Worm (Caenorhabditis elegans) whole organism, L4 larva: Measurements from ENCODE around the gene F31E9.3.
A peak's percentile ranks its signal among the peaks of the same experiment; 100 is the strongest.

Experiments used
- D1046.2 ChIP-seq: fragments of 200-800 bp; sonication (Bioruptor generic); IDR thresholded peaks from 2 replicates; pipeline ENCODE4 v1.3.6; 2022; ENCODE audit warnings: missing genetic modification characterization, missing compliant biosample characterization
- R02D3.7 ChIP-seq: fragments of 150-350 bp; sonication (generic microtip); optimal IDR thresholded peaks from 3 replicates; lab custom pipeline; 2014; ENCODE audit warnings: missing biosample characterization, missing genetic modification characterization
- T20F7.1 ChIP-seq: fragments of 200-800 bp; sonication (Bioruptor generic); optimal IDR thresholded peaks from 2 replicates; lab custom pipeline; 2018; ENCODE audit warnings: mild to moderate bottlenecking, missing genetic modification characterization, missing compliant biosample characterization
- aha-1 ChIP-seq: fragments of 150-350 bp; peaks from one replicate; lab custom pipeline; 2014; ENCODE audit warnings: missing biosample characterization, missing genetic modification characterization
- ceh-20 ChIP-seq: fragments of 200-800 bp; sonication (Bioruptor generic); IDR thresholded peaks from 2 replicates; pipeline ENCODE4 v1.3.6; 2022; ENCODE audit warnings: missing genetic modification reagents, missing genetic modification characterization, missing compliant biosample characterization
- ceh-44 ChIP-seq: fragments of 200-800 bp; sonication (Bioruptor generic); IDR thresholded peaks from 2 replicates; pipeline ENCODE4 v1.3.6; 2022; ENCODE audit warnings: missing genetic modification reagents, missing genetic modification characterization, missing compliant biosample characterization
- ceh-82 ChIP-seq: sonication (generic microtip); optimal IDR thresholded peaks from 2 replicates; lab custom pipeline; 2017; ENCODE audit warnings: missing biosample characterization, missing genetic modification characterization
- ctbp-1 ChIP-seq: fragments of 200-800 bp; sonication (Bioruptor generic); IDR thresholded peaks from 2 replicates; pipeline ENCODE4 v1.3.6; 2022; ENCODE audit warnings: missing genetic modification reagents, missing genetic modification characterization, missing compliant biosample characterization
- daf-12 ChIP-seq: fragments of 150-350 bp; optimal IDR thresholded peaks from 2 replicates; lab custom pipeline; 2014; ENCODE audit warnings: missing biosample characterization, missing genetic modification reagents, missing genetic modification characterization
- daf-16 ChIP-seq, 3 experiments: sonication (generic microtip); optimal IDR thresholded peaks; 2 replicates each; lab custom pipeline; 2016 to 2017; ENCODE audit warnings: missing genetic modification characterization in 3 of 3, missing genetic modification reagents in 3 of 3, mild to moderate bottlenecking in 2 of 3, missing compliant biosample characterization in 2 of 3, missing biosample characterization in 1 of 3, moderate library complexity in 1 of 3
- dmd-6 ChIP-seq: fragments of 200-800 bp; sonication (Bioruptor generic); IDR thresholded peaks from 2 replicates; pipeline ENCODE4 v1.3.6; 2022; ENCODE audit warnings: missing genetic modification reagents, missing genetic modification characterization, missing compliant biosample characterization
- dpl-1 ChIP-seq: fragments of 150-350 bp; optimal IDR thresholded peaks from 2 replicates; lab custom pipeline; 2014; ENCODE audit warnings: missing biosample characterization, missing genetic modification reagents, missing genetic modification characterization
- duxl-1 ChIP-seq: sonication (generic microtip); optimal IDR thresholded peaks from 2 replicates; lab custom pipeline; 2016; ENCODE audit warnings: mild to moderate bottlenecking, missing genetic modification characterization, moderate library complexity, missing compliant biosample characterization; ENCODE audit not compliant: poor library complexity
- dve-1 ChIP-seq: sonication (generic microtip); optimal IDR thresholded peaks from 2 replicates; lab custom pipeline; 2017; ENCODE audit warnings: antibody characterized with exemption, mild to moderate bottlenecking, missing genetic modification characterization, missing compliant biosample characterization; ENCODE audit not compliant: insufficient read depth
- fkh-10 ChIP-seq: fragments of 150-350 bp; optimal IDR thresholded peaks from 2 replicates; lab custom pipeline; 2014; ENCODE audit warnings: missing biosample characterization, missing genetic modification reagents, missing genetic modification characterization
- hlh-30 ChIP-seq: sonication (generic microtip); optimal IDR thresholded peaks from 2 replicates; lab custom pipeline; 2017; ENCODE audit warnings: antibody characterized with exemption, mild to moderate bottlenecking, missing genetic modification characterization, missing compliant biosample characterization; ENCODE audit not compliant: insufficient read depth
- lin-13 ChIP-seq: fragments of 150-350 bp; optimal IDR thresholded peaks from 2 replicates; lab custom pipeline; 2014; ENCODE audit warnings: missing biosample characterization, missing genetic modification reagents, missing genetic modification characterization
- lin-15B ChIP-seq: fragments of 150-350 bp; sonication (generic microtip); optimal IDR thresholded peaks from 3 replicates; lab custom pipeline; 2014; ENCODE audit warnings: missing biosample characterization, missing genetic modification characterization
- lin-29 ChIP-seq: fragments of 200-800 bp; sonication (Bioruptor generic); IDR thresholded peaks from 2 replicates; pipeline ENCODE4 v1.3.6; 2022; ENCODE audit warnings: missing genetic modification reagents, missing genetic modification characterization, missing compliant biosample characterization
- lir-3 ChIP-seq: sonication (generic microtip); optimal IDR thresholded peaks from 2 replicates; lab custom pipeline; 2016; ENCODE audit warnings: mild to moderate bottlenecking, missing genetic modification characterization, missing compliant biosample characterization
- mdl-1 ChIP-seq, 2 experiments: fragments of 150-350 bp in 1 of 2; sonication (generic microtip) in 1 of 2; optimal IDR thresholded peaks; 2 replicates each; lab custom pipeline; 2014 to 2017; ENCODE audit warnings: missing biosample characterization in 2 of 2, missing genetic modification characterization in 2 of 2
- mdt-29 ChIP-seq: fragments of 200-800 bp; sonication (Bioruptor generic); IDR thresholded peaks from 2 replicates; pipeline ENCODE4 v1.3.6; 2022; ENCODE audit warnings: missing genetic modification reagents, missing genetic modification characterization, missing compliant biosample characterization
- mep-1 ChIP-seq: fragments of 150-350 bp; sonication (generic microtip); optimal IDR thresholded peaks from 3 replicates; lab custom pipeline; 2014; ENCODE audit warnings: missing biosample characterization, missing genetic modification characterization
- mes-2 ChIP-seq: sonication (generic microtip); optimal IDR thresholded peaks from 2 replicates; lab custom pipeline; 2016; ENCODE audit warnings: missing genotype, mild to moderate bottlenecking, missing genetic modification characterization, missing compliant biosample characterization; ENCODE audit not compliant: poor library complexity, severe bottlenecking
- nhr-102 ChIP-seq: sonication (generic microtip); optimal IDR thresholded peaks from 2 replicates; lab custom pipeline; 2016; ENCODE audit warnings: mild to moderate bottlenecking, missing genetic modification characterization, moderate library complexity, missing compliant biosample characterization
- nhr-111 ChIP-seq: fragments of 200-800 bp; sonication (Bioruptor generic); optimal IDR thresholded peaks from 2 replicates; lab custom pipeline; 2018; ENCODE audit warnings: mild to moderate bottlenecking, missing genetic modification characterization, missing compliant biosample characterization
- nhr-237 ChIP-seq: sonication (generic microtip); optimal IDR thresholded peaks from 2 replicates; lab custom pipeline; 2017; ENCODE audit warnings: missing biosample characterization, missing genetic modification characterization
- nhr-28 ChIP-seq: fragments of 150-350 bp; optimal IDR thresholded peaks from 2 replicates; lab custom pipeline; 2014; ENCODE audit warnings: missing biosample characterization, missing genetic modification characterization
- nhr-6 ChIP-seq: fragments of 150-350 bp; optimal IDR thresholded peaks from 2 replicates; lab custom pipeline; 2014; ENCODE audit warnings: missing biosample characterization, missing genetic modification characterization
- pqm-1 ChIP-seq: sonication (generic microtip); optimal IDR thresholded peaks from 2 replicates; lab custom pipeline; 2017; ENCODE audit warnings: missing biosample characterization, missing genetic modification characterization
- rbr-2 ChIP-seq: sonication (generic microtip); optimal IDR thresholded peaks from 2 replicates; lab custom pipeline; 2016; ENCODE audit warnings: missing genotype, missing genetic modification characterization, missing compliant biosample characterization
- set-16 ChIP-seq: fragments of 200-800 bp; sonication (Bioruptor generic); IDR thresholded peaks from 2 replicates; pipeline ENCODE4 v1.3.6; 2022; ENCODE audit warnings: missing genetic modification reagents, missing genetic modification characterization, missing compliant biosample characterization
- skn-1 ChIP-seq: fragments of 150-350 bp; optimal IDR thresholded peaks from 2 replicates; lab custom pipeline; 2014; ENCODE audit warnings: missing biosample characterization, missing genetic modification characterization
- tag-97 ChIP-seq: fragments of 200-800 bp; sonication (Bioruptor generic); IDR thresholded peaks from 2 replicates; pipeline ENCODE4 v1.3.6; 2022; ENCODE audit warnings: missing genetic modification characterization, missing compliant biosample characterization
- unc-130 ChIP-seq: sonication (generic microtip); optimal IDR thresholded peaks from 2 replicates; lab custom pipeline; 2016; ENCODE audit warnings: missing genetic modification reagents, missing genetic modification characterization, missing compliant biosample characterization
- unc-39 ChIP-seq: sonication (generic microtip); optimal IDR thresholded peaks from 2 replicates; lab custom pipeline; 2017; ENCODE audit warnings: missing biosample characterization, missing genetic modification characterization
- unc-62 ChIP-seq, 3 experiments: fragments of 150-350 bp in 1 of 3; sonication (generic microtip); optimal IDR thresholded peaks in 2 of 3; peaks in 1 of 3; 1 replicate in 1 of 3; 2 replicates in 2 of 3; lab custom pipeline; 2014 to 2017; ENCODE audit warnings: missing biosample characterization in 3 of 3, missing genetic modification characterization in 3 of 3, missing genetic modification reagents in 3 of 3, missing genotype in 1 of 3
- zag-1 ChIP-seq: fragments of 150-350 bp; optimal IDR thresholded peaks from 2 replicates; lab custom pipeline; 2014; ENCODE audit warnings: missing biosample characterization, missing genetic modification characterization
- zip-2 ChIP-seq: fragments of 150-350 bp; optimal IDR thresholded peaks from 2 replicates; lab custom pipeline; 2014; ENCODE audit warnings: missing biosample characterization, missing genetic modification characterization
- ztf-11 ChIP-seq: fragments of 150-350 bp; optimal IDR thresholded peaks from 2 replicates; lab custom pipeline; 2014; ENCODE audit warnings: missing biosample characterization, missing genetic modification characterization

Gene F31E9.3

ce11 chrV:17339349-17339748 lies 17.0 kb downstream of the F31E9.3 start:
- TF ChIP-seq rbr-2 (tag; lab: Kevin White, UChicago) (no peak), ceh-82 (tag; lab: Kevin White, UChicago) (no peak), dpl-1 (GFP tag; lab: Kevin White, UChicago) (no peak), skn-1 (tag; lab: Kevin White, UChicago) (no peak), ceh-44 (GFP tag; lab: Robert Waterston, UW) (no peak), ztf-11 (tag; lab: Kevin White, UChicago) (no peak)

ce11 chrV:17344876-17345275 lies 22.5 kb downstream of the F31E9.3 start, which contains the start of the genes fbxa-188 and fbxa-189:
Gene fbxa-188, minus strand, starts transcription at chrV:17344926.
Gene fbxa-189, plus strand, starts transcription at chrV:17345214.
- no peak for TF ChIP-seq set-16 (GFP tag; lab: Robert Waterston, UW)
- TF ChIP-seq mes-2 (tag; lab: Kevin White, UChicago) = no peak
- TF ChIP-seq D1046.2 = no peak
- TF ChIP-seq unc-62 (GFP tag; optimal IDR thresholded peaks at IDR 0.05 in 1 of 2; lab: Kevin White, UChicago) = no peak
- TF ChIP-seq unc-62 (tag; optimal IDR thresholded peaks at IDR 0.05; lab: Kevin White, UChicago) = no peak
- TF ChIP-seq lin-29 (GFP tag; lab: Robert Waterston, UW) = no peak
- peak; percentile 10; the same call in 1 of the 2 replicates for TF ChIP-seq dmd-6
- TF ChIP-seq rbr-2 (tag; lab: Kevin White, UChicago) = no peak
- peak; percentile 40 for TF ChIP-seq nhr-28
- no peak for TF ChIP-seq nhr-111
- TF ChIP-seq lin-13 = no peak
- TF ChIP-seq zag-1 (tag; lab: Kevin White, UChicago) = no peak
- no peak for TF ChIP-seq fkh-10
- no peak for TF ChIP-seq aha-1 (tag; lab: Kevin White, UChicago)
- no peak for TF ChIP-seq lir-3 (tag; lab: Kevin White, UChicago)
- TF ChIP-seq ceh-20 (GFP tag; lab: Robert Waterston, UW) = no peak
- TF ChIP-seq ctbp-1 (GFP tag; lab: Robert Waterston, UW) = no peak
- TF ChIP-seq duxl-1 (tag; lab: Kevin White, UChicago) = peak; percentile 56
- TF ChIP-seq nhr-6 = no peak
- no peak for TF ChIP-seq daf-16 (GFP tag; optimal IDR thresholded peaks at IDR 0.05; lab: Kevin White, UChicago)
- TF ChIP-seq daf-16 (tag; optimal IDR thresholded peaks at IDR 0.05; lab: Kevin White, UChicago) = peak; percentile 69
- no peak for TF ChIP-seq unc-130 (GFP tag; lab: Kevin White, UChicago)
- TF ChIP-seq R02D3.7 (tag; lab: Kevin White, UChicago) = no peak
- no peak for TF ChIP-seq mdt-29 (GFP tag; lab: Robert Waterston, UW)
- TF ChIP-seq nhr-237 (tag; lab: Kevin White, UChicago) = no peak
- no peak for TF ChIP-seq daf-12 (tag; lab: Kevin White, UChicago)
- peak; percentile 12 for TF ChIP-seq dve-1 (tag; lab: Kevin White, UChicago)
- TF ChIP-seq lin-15B = no peak
- no peak for TF ChIP-seq unc-39 (tag; lab: Kevin White, UChicago)
- TF ChIP-seq T20F7.1 (GFP tag; lab: Kevin White, UChicago) = no peak
- TF ChIP-seq zip-2 = no peak
- no peak for TF ChIP-seq tag-97 (GFP tag; lab: Robert Waterston, UW)
- TF ChIP-seq mdl-1 (tag; optimal IDR thresholded peaks at IDR 0.05; lab: Kevin White, UChicago) = no peak
- TF ChIP-seq hlh-30 (tag; lab: Kevin White, UChicago) = no peak
- TF ChIP-seq pqm-1 (tag; lab: Kevin White, UChicago) = peak; percentile 56
- no peak for TF ChIP-seq nhr-102 (tag; lab: Kevin White, UChicago)

- TF ChIP-seq daf-16 (GFP tag; optimal IDR thresholded peaks at IDR 0.05; lab: Kevin White, UChicago) = no peak
- TF ChIP-seq daf-16 (tag; optimal IDR thresholded peaks at IDR 0.05; lab: Kevin White, UChicago) = peak; percentile 74
- TF ChIP-seq mep-1 = no peak
- peak; percentile 45 for TF ChIP-seq pqm-1 (tag; lab: Kevin White, UChicago)
- TF ChIP-seq, all 104 proteins: peak for 2
These were observed 25.2 kb downstream of the F31E9.3 start, which contains the start of gene skr-5 for ce11 chrV:17347602-17348001. Gene skr-5, plus strand, starts transcription at chrV:17347902.
